Fruit fly (Drosophila melanogaster): ENCODE measurements around the gene Mhc.
A peak's percentile ranks its signal among the peaks of the same experiment; 100 is the strongest.

The Mhc gene

dm6 chr2L:16720707-16721700 lies 45.4 kb upstream of the Mhc start (continued):
- TF ChIP-seq fd102C (GFP tag; optimal IDR thresholded peaks at IDR 0.05) (peak; percentile 57), bigmax (GFP tag; optimal IDR thresholded peaks at IDR 0.05) (no peak), Sry-δ (GFP tag; optimal IDR thresholded peaks at IDR 0.05) (peak; percentile 35), Hr78 (GFP tag; optimal IDR thresholded peaks at IDR 0.05) (peak in 1 of 2 experiments; percentile 94), CG14965 (GFP tag; optimal IDR thresholded peaks at IDR 0.05; ENCODE audit: borderline replicate concordance) (no peak), prd (optimal IDR thresholded peaks at IDR 0.05) (no peak), prd (GFP tag; IDR thresholded peaks at IDR 0.05) (peak; percentile 98), CG17802 (tag; optimal IDR thresholded peaks at IDR 0.05) (peak; percentile 67), Chrac-16 (GFP tag; optimal IDR thresholded peaks at IDR 0.05) (peak; percentile 84), CG6791 (GFP tag; IDR thresholded peaks at IDR 0.05; ENCODE audit: partially characterized antibody) (no peak), pb (GFP tag; optimal IDR thresholded peaks at IDR 0.05) (peak; percentile 22), CG3281 (GFP tag; optimal IDR thresholded peaks at IDR 0.05) (peak; percentile 88), CG17186 (GFP tag; optimal IDR thresholded peaks at IDR 0.05) (peak; percentile 58), CG13424 (tag; optimal IDR thresholded peaks at IDR 0.05) (peak; percentile 88), gt (GFP tag; IDR thresholded peaks at IDR 0.05) (peak; percentile 88), CG12155 (GFP tag; optimal IDR thresholded peaks at IDR 0.05) (peak; percentile 79), bsh (GFP tag; optimal IDR thresholded peaks at IDR 0.05) (peak; percentile 65 to 90), HLH4C (GFP tag; IDR thresholded peaks at IDR 0.05; ENCODE audit: partially characterized antibody) (0 out of 3 replicates have a peak, but pooled peaks have one; percentile 17), klu (GFP tag; IDR thresholded peaks at IDR 0.05) (peak; percentile 88), CG42726 (GFP tag; IDR thresholded peaks at IDR 0.05; ENCODE audit: partially characterized antibody) (no peak), Sry-β (GFP tag; optimal IDR thresholded peaks at IDR 0.05) (peak; percentile 30), slbo (GFP tag; IDR thresholded peaks at IDR 0.05) (peak; percentile 95), CTCF (GFP tag; optimal IDR thresholded peaks at IDR 0.05) (peak; percentile 57), Usf (GFP tag; optimal IDR thresholded peaks at IDR 0.05) (peak; percentile 36), pfk (GFP tag; optimal IDR thresholded peaks at IDR 0.05) (no peak), Drgx (GFP tag; IDR thresholded peaks at IDR 0.05) (peak; percentile 97), cg (GFP tag; optimal IDR thresholded peaks at IDR 0.05) (peak; percentile 57), Xrp1 (GFP tag; IDR thresholded peaks at IDR 0.05) (peak; percentile 98), Dll (GFP tag; IDR thresholded peaks at IDR 0.05; ENCODE audit: partially characterized antibody) (no peak), CG2129 (GFP tag; IDR thresholded peaks at IDR 0.05; ENCODE audit: partially characterized antibody) (no peak), slou (GFP tag; optimal IDR thresholded peaks at IDR 0.05) (peak; percentile 87), Rx (GFP tag; IDR thresholded peaks at IDR 0.05) (peak; percentile 91), CG10462 (GFP tag; optimal IDR thresholded peaks at IDR 0.05) (peak; percentile 86), hkb (optimal IDR thresholded peaks at IDR 0.05) (no peak), hkb (GFP tag; IDR thresholded peaks at IDR 0.05) (peak; percentile 94), CG5953 (GFP tag; IDR thresholded peaks at IDR 0.05) (peak; percentile 96), pum (GFP tag; optimal IDR thresholded peaks at IDR 0.05) (peak; percentile 87), CG4820 (GFP tag; optimal IDR thresholded peaks at IDR 0.05) (peak; percentile 93), zen2 (GFP tag; IDR thresholded peaks at IDR 0.05; ENCODE audit: partially characterized antibody) (no peak), lilli (GFP tag; optimal IDR thresholded peaks at IDR 0.05) (peak; percentile 88)

All from whole organism, embryonic.